Worm (Caenorhabditis elegans) whole organism, mixed stage, embryonic: ENCODE results near the gene C16C4.17.

ENCODE experiments used
- M03D4.4 ChIP-seq: sonication (generic microtip); optimal IDR thresholded peaks from 2 replicates; lab custom pipeline; 2017; ENCODE audit warnings: mild to moderate bottlenecking, missing genetic modification characterization, missing compliant biosample characterization
- bed-3 ChIP-seq: fragments of 200-800 bp; sonication (Bioruptor generic); optimal IDR thresholded peaks from 3 replicates; lab custom pipeline; 2018; ENCODE audit warnings: mild to moderate bottlenecking, missing genetic modification characterization, moderate library complexity, missing compliant biosample characterization
- ceh-39 ChIP-seq: fragments of 150-350 bp; optimal IDR thresholded peaks from 2 replicates; lab custom pipeline; 2014; ENCODE audit warnings: missing biosample characterization, missing genetic modification characterization
- ceh-43 ChIP-seq: fragments of 200-800 bp; sonication (Bioruptor generic); optimal IDR thresholded peaks from 2 replicates; lab custom pipeline; 2018; ENCODE audit warnings: mild to moderate bottlenecking, missing genetic modification characterization, moderate library complexity, missing compliant biosample characterization
- ceh-83 ChIP-seq: fragments of 200-800 bp; sonication (Bioruptor generic); optimal IDR thresholded peaks from 2 replicates; lab custom pipeline; 2018; ENCODE audit warnings: mild to moderate bottlenecking, missing genetic modification characterization, missing compliant biosample characterization
- ces-1 ChIP-seq: fragments of 150-350 bp; optimal IDR thresholded peaks from 2 replicates; lab custom pipeline; 2014; ENCODE audit warnings: missing biosample characterization, missing genetic modification reagents, missing genetic modification characterization
- cnd-1 ChIP-seq: fragments of 200-800 bp; sonication (Bioruptor generic); optimal IDR thresholded peaks from 2 replicates; lab custom pipeline; 2018; ENCODE audit warnings: mild to moderate bottlenecking, missing genetic modification characterization, missing compliant biosample characterization
- elt-1 ChIP-seq: sonication (generic microtip); optimal IDR thresholded peaks from 2 replicates; lab custom pipeline; 2017; ENCODE audit warnings: missing genetic modification characterization, mild to moderate bottlenecking, missing compliant biosample characterization, antibody characterized with exemption, moderate library complexity, borderline replicate concordance; ENCODE audit not compliant: insufficient read depth
- elt-3 ChIP-seq: fragments of 150-350 bp; optimal IDR thresholded peaks from 2 replicates; lab custom pipeline; 2014; ENCODE audit warnings: missing biosample characterization, missing genetic modification characterization
- ham-2 ChIP-seq: fragments of 200-800 bp; sonication (Bioruptor generic); optimal IDR thresholded peaks from 2 replicates; lab custom pipeline; 2018; ENCODE audit warnings: mild to moderate bottlenecking, missing genetic modification characterization, missing compliant biosample characterization
- hlh-1 ChIP-seq: fragments of 150-350 bp; optimal IDR thresholded peaks from 2 replicates; lab custom pipeline; 2014; ENCODE audit warnings: missing biosample characterization, missing genetic modification reagents, missing genetic modification characterization
- lin-13 ChIP-seq: fragments of 150-350 bp; optimal IDR thresholded peaks from 2 replicates; lab custom pipeline; 2014; ENCODE audit warnings: missing biosample characterization, missing genetic modification characterization
- lin-32 ChIP-seq: fragments of 200-800 bp; sonication (Bioruptor generic); optimal IDR thresholded peaks from 2 replicates; lab custom pipeline; 2018; ENCODE audit warnings: mild to moderate bottlenecking, missing genetic modification characterization, missing compliant biosample characterization
- lsy-2 ChIP-seq: fragments of 150-350 bp; optimal IDR thresholded peaks from 2 replicates; lab custom pipeline; 2014; ENCODE audit warnings: missing biosample characterization, missing genetic modification characterization
- mab-5 ChIP-seq: fragments of 150-350 bp; optimal IDR thresholded peaks from 2 replicates; lab custom pipeline; 2014; ENCODE audit warnings: missing biosample characterization, missing genetic modification characterization
- mep-1 ChIP-seq: fragments of 150-350 bp; optimal IDR thresholded peaks from 2 replicates; lab custom pipeline; 2017; ENCODE audit warnings: missing biosample characterization, missing genetic modification reagents, missing genetic modification characterization, inconsistent platforms
- mls-2 ChIP-seq: sonication (generic microtip); optimal IDR thresholded peaks from 2 replicates; lab custom pipeline; 2016; ENCODE audit warnings: mild to moderate bottlenecking, missing genetic modification characterization, moderate library complexity, missing compliant biosample characterization
- nhr-12 ChIP-seq: fragments of 150-350 bp; optimal IDR thresholded peaks from 2 replicates; lab custom pipeline; 2014; ENCODE audit warnings: missing biosample characterization, missing genetic modification characterization
- nhr-2 ChIP-seq: fragments of 150-350 bp; optimal IDR thresholded peaks from 2 replicates; lab custom pipeline; 2014; ENCODE audit warnings: missing biosample characterization, missing genetic modification characterization
- nhr-237 ChIP-seq: fragments of 150-350 bp; optimal IDR thresholded peaks from 2 replicates; lab custom pipeline; 2014; ENCODE audit warnings: missing biosample characterization, missing genetic modification characterization
- nhr-28 ChIP-seq: fragments of 150-350 bp; optimal IDR thresholded peaks from 2 replicates; lab custom pipeline; 2014; ENCODE audit warnings: missing biosample characterization, missing genetic modification characterization
- nhr-76 ChIP-seq: sonication (generic microtip); optimal IDR thresholded peaks from 2 replicates; lab custom pipeline; 2017; ENCODE audit warnings: missing biosample characterization, missing genetic modification characterization
- pha-4 ChIP-seq: fragments of 150-350 bp; optimal IDR thresholded peaks from 2 replicates; lab custom pipeline; 2018; ENCODE audit warnings: missing biosample characterization, missing genetic modification reagents, missing genetic modification characterization
- sem-2 ChIP-seq: fragments of 200-800 bp; sonication (Bioruptor generic); optimal IDR thresholded peaks from 2 replicates; lab custom pipeline; 2018; ENCODE audit warnings: mild to moderate bottlenecking, missing genetic modification characterization, missing compliant biosample characterization
- snpc-4 ChIP-seq: fragments of 150-350 bp; optimal IDR thresholded peaks from 2 replicates; lab custom pipeline; 2014; ENCODE audit warnings: missing biosample characterization, missing genetic modification characterization
- sptf-1 ChIP-seq: sonication (generic microtip); optimal IDR thresholded peaks from 2 replicates; lab custom pipeline; 2017; ENCODE audit warnings: mild to moderate bottlenecking, missing genetic modification characterization, moderate library complexity, missing compliant biosample characterization
- tbx-8 ChIP-seq: fragments of 200-800 bp; sonication (Bioruptor generic); optimal IDR thresholded peaks from 2 replicates; lab custom pipeline; 2018; ENCODE audit warnings: mild to moderate bottlenecking, missing genetic modification characterization, moderate library complexity, missing compliant biosample characterization
- unc-120 ChIP-seq: sonication (generic microtip); optimal IDR thresholded peaks from 2 replicates; lab custom pipeline; 2017; ENCODE audit warnings: missing genetic modification characterization, missing compliant biosample characterization; ENCODE audit not compliant: poor library complexity, severe bottlenecking
- unc-39 ChIP-seq: fragments of 150-350 bp; optimal IDR thresholded peaks from 2 replicates; lab custom pipeline; 2014; ENCODE audit warnings: missing biosample characterization, missing genetic modification characterization
- unc-62 ChIP-seq: fragments of 150-350 bp; optimal IDR thresholded peaks from 2 replicates; lab custom pipeline; 2014; ENCODE audit warnings: missing biosample characterization, missing genetic modification reagents, missing genetic modification characterization
- zip-8 ChIP-seq: fragments of 150-350 bp; optimal IDR thresholded peaks from 2 replicates; lab custom pipeline; 2014; ENCODE audit warnings: missing biosample characterization, missing genetic modification characterization
- ztf-11 ChIP-seq: fragments of 150-350 bp; optimal IDR thresholded peaks from 2 replicates; lab custom pipeline; 2014; ENCODE audit warnings: missing biosample characterization, missing genetic modification characterization

The C16C4.17 gene

DNA sequence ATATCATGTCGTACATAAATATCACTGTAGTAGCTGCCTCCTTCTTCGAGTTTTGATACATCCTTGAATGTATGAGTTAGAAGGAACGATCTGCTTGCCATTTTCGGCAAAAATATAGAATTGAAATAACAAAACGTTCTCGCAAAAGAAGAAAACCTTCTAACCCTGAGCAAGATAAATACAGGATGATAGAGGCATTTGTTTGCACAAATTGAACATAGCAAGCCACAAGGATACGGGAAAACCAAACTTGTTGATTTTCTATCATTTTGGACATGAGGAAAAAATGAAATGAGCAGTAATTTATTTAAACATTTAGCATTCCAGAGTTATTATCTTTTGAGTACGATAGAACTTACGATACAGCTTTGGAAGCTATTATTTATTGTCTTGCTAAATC, 24.7 kb downstream of the C16C4.17 start, which contains the start of gene math-8:
TSS of gene math-8 (minus strand) at position 101 of the 400 bp plus-strand sequence.
- TF ChIP-seq unc-62 (GFP tag; lab: Kevin White, UChicago) (no peak), elt-3 (tag; lab: Kevin White, UChicago) (no peak), M03D4.4 (tag; lab: Kevin White, UChicago) (no peak), sem-2 (no peak), sptf-1 (no peak), elt-1 (no peak), ceh-83 (GFP tag; lab: Kevin White, UChicago) (no peak), bed-3 (GFP tag; lab: Kevin White, UChicago) (no peak), mls-2 (tag; lab: Kevin White, UChicago) (no peak), unc-120 (no peak), lin-32 (no peak), ceh-43 (no peak), ham-2 (GFP tag; lab: Kevin White, UChicago) (no peak), lin-13 (tag; lab: Kevin White, UChicago) (no peak), zip-8 (tag; lab: Kevin White, UChicago) (no peak), nhr-28 (tag; lab: Kevin White, UChicago) (no peak), tbx-8 (GFP tag; lab: Kevin White, UChicago) (no peak)

DNA sequence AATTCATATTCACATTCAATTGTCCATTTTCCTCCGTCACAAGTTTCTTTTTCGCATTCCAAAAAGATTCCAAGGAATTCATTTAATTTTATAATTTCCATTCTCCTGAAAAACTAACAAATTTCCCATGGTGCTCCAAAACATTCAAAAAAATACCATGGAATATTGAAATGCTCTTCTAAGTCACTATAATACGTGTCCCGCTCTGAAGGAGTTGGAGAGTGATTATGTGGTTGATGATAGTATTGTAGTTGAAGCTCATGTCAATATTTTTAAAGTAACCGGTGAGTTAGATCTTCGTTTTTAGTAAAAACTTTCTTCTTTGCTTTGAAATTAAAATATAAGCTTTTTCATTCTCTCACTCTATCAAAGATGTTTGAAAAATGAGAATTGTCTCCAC, 26.3 kb downstream of the C16C4.17 start, which contains the start of gene math-9:
TSS of gene math-9 (minus strand) at position 101 of the 400 bp plus-strand sequence.
- TF ChIP-seq tbx-8 (GFP tag; lab: Kevin White, UChicago): no peak
- TF ChIP-seq ztf-11: no peak
- TF ChIP-seq unc-39 (tag; lab: Kevin White, UChicago): no peak
- TF ChIP-seq ceh-43: no peak
- no peak for TF ChIP-seq ces-1 (GFP tag; lab: Kevin White, UChicago)
- no peak for TF ChIP-seq unc-62 (GFP tag; lab: Kevin White, UChicago)
- no peak for TF ChIP-seq elt-3 (tag; lab: Kevin White, UChicago)
- no peak for TF ChIP-seq bed-3 (GFP tag; lab: Kevin White, UChicago)
- no peak for TF ChIP-seq nhr-2 (tag; lab: Kevin White, UChicago)
- TF ChIP-seq hlh-1 (tag; lab: Kevin White, UChicago): no peak
- no peak for TF ChIP-seq lin-13 (tag; lab: Kevin White, UChicago)
- TF ChIP-seq mls-2 (tag; lab: Kevin White, UChicago): no peak
- no peak for TF ChIP-seq elt-1
- no peak for TF ChIP-seq snpc-4 (tag; lab: Kevin White, UChicago)
- no peak for TF ChIP-seq cnd-1 (tag; lab: Kevin White, UChicago)
- no peak for TF ChIP-seq mep-1 (tag; lab: Kevin White, UChicago)
- TF ChIP-seq nhr-76 (tag; lab: Kevin White, UChicago): no peak
- no peak for TF ChIP-seq ceh-39
- TF ChIP-seq, all 35 proteins: peak for 0

DNA sequence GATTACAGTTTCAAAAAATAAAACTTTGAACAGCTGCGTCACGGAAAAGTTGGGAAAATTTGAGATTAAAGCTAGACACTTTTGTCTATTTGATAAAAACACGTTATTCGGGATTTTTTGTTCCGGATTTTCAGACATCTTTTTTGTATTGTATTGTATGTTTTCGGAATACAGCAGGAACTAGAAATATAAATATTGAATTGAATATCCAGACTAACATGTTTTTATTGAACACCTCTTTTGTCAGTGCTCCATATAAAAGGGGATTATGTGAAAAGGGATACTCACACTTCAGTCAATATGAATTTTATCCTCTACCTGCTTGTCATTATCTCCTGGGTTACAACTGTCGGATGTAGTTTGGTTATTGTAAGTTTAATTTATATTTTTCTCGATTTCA, 29.5 kb downstream of the C16C4.17 start, which contains the start of gene C16C4.1:
TSS of gene C16C4.1 (plus strand) at position 301 of the 400 bp plus-strand sequence.
- TF ChIP-seq ceh-39: no peak
- TF ChIP-seq hlh-1 (tag; lab: Kevin White, UChicago): no peak
- no peak for TF ChIP-seq ces-1 (GFP tag; lab: Kevin White, UChicago)
- TF ChIP-seq M03D4.4 (tag; lab: Kevin White, UChicago): no peak
- TF ChIP-seq ztf-11: no peak
- no peak for TF ChIP-seq sem-2
- TF ChIP-seq zip-8 (tag; lab: Kevin White, UChicago): no peak
- no peak for TF ChIP-seq cnd-1 (tag; lab: Kevin White, UChicago)
- no peak for TF ChIP-seq unc-39 (tag; lab: Kevin White, UChicago)
- no peak for TF ChIP-seq unc-62 (GFP tag; lab: Kevin White, UChicago)
- no peak for TF ChIP-seq snpc-4 (tag; lab: Kevin White, UChicago)
- TF ChIP-seq nhr-237 (tag; lab: Kevin White, UChicago): no peak
- TF ChIP-seq lin-32: no peak
- no peak for TF ChIP-seq unc-120
- TF ChIP-seq lsy-2 (tag; lab: Kevin White, UChicago): no peak
- no peak for TF ChIP-seq mab-5 (tag; lab: Kevin White, UChicago)

DNA sequence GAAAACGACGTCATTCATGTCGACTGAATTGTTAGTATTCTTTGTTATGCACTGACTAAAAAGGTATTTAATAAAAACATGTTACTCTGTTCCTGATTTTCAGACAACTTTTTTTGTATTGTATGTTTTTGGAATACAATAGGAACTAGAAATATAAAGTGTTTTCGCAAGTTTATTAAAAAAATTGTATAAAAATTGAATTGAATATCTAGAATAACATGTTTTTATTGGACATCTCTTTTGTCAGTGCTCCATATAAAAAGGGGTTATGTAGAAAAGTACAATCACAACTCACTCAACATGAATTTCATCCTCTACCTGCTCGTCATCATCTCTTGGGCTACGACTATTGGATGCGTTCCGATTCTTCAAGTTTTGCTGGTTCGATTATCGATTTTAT, 30.9 kb downstream of the C16C4.17 start, which contains the start of gene C46F9.5:
TSS of gene C46F9.5 (plus strand) at position 301 of the 400 bp plus-strand sequence.
- no peak for TF ChIP-seq lsy-2 (tag; lab: Kevin White, UChicago)
- TF ChIP-seq nhr-28 (tag; lab: Kevin White, UChicago): no peak

DNA sequence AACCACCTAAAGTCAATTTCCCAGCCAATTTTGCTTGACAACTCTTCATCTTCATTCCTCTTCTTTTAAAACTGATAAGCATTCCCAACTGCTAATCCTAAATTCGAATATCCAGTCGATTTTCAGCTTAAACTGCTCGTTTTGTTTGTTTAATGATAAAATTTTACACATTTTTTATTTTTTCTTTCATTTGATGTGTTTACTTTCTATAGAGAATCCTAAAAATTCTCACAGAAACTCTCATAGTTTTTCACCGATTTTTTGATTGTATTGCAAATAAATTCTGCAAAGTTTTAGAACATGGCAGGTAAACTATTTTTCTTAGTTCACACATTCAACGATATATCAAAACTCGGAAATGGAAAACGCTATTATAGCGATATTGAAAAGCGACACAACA, 31.4 kb downstream of the C16C4.17 start, which contains the start of gene math-25:
TSS of gene math-25 (plus strand) at position 301 of the 400 bp plus-strand sequence.
- TF ChIP-seq nhr-28 (tag; lab: Kevin White, UChicago): no peak
- no peak for TF ChIP-seq ceh-83 (GFP tag; lab: Kevin White, UChicago)
- no peak for TF ChIP-seq pha-4 (tag; lab: Kevin White, UChicago)
- no peak for TF ChIP-seq lin-13 (tag; lab: Kevin White, UChicago)
- TF ChIP-seq mab-5 (tag; lab: Kevin White, UChicago): no peak
- no peak for TF ChIP-seq sem-2
- TF ChIP-seq nhr-12 (tag; lab: Kevin White, UChicago): no peak
- no peak for TF ChIP-seq unc-62 (GFP tag; lab: Kevin White, UChicago)
- TF ChIP-seq, all 35 proteins: peak for 0
